Worm (Caenorhabditis elegans): ENCODE measurements around the gene R11A8.1.

Gene R11A8.1

DNA sequence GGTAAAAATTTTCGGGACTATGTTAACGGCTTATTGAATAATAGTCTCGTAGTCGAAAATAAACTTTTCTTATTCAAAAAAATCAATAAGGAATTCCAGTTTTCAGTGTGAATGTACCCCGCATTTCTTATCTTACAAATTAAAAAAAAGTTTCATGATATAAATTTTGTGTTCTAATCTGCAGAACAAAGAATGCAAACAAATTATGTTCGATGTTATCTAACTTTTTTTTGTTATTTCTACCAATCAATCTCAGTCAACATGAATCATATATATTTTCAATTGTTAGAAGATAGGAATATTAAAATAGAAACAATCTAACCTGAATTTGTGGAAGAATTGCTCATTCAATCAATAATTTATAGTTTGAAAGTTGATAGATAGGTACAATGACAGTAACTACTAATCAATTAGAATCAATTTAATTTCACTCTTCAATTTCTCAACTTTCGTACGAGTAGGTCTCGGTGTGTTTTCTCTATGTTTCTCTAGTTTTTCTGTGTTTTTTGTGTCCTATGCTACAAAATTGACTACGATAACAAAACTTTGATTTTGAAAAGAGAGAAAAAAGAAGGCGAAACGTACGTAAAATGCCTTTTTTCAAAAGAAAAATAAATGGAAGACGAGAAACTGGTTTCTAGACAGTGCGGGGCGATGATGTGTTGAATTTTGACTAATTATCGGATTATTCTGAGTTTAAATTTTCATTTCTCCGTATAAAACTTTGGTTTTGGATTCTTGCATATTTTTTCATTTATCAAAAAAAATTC lies 6.9 kb downstream of the R11A8.1 start, which contains the start of the genes unc-43 and Y43C5B.3:
Gene unc-43 (minus strand): TSS at position 347 of the 770 bp plus-strand sequence.
Gene Y43C5B.3 (plus strand): TSS at position 720 of the 770 bp plus-strand sequence.
- no peak for TF ChIP-seq med-1 (GFP tag; optimal IDR thresholded peaks at IDR 0.05; ENCODE audit: insufficient read depth)
- no peak for TF ChIP-seq ztf-23 (GFP tag; IDR thresholded peaks at IDR 0.05)
- no peak for TF ChIP-seq cog-1 (tag; optimal IDR thresholded peaks at IDR 0.05)
- TF ChIP-seq T22C8.4 (GFP tag; IDR thresholded peaks at IDR 0.05) = no peak

DNA sequence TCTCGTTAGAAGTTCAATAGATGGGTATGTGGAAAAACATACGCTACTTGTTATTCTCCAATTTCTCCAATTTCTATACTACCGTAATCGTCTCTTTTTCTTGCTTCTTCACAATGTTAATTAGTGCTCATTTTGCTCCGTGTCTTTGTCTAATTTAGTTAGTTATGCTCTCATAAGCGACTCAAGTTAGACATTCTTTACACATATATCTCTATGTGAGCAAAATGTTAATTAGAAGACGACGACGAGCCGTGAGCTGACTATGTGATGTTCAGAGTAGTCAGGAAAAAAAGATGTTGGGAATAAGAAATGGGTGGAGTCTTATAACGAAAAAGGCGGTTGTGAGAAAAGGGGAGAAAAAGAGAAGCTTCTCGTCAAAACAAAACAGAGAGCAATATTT lies 9.4 kb downstream of the R11A8.1 start:
- no peak for TF ChIP-seq flt-1 (GFP tag; IDR thresholded peaks at IDR 0.05)
- TF ChIP-seq T22C8.4 (GFP tag; IDR thresholded peaks at IDR 0.05) = no peak
- no peak for TF ChIP-seq med-1 (GFP tag; optimal IDR thresholded peaks at IDR 0.05; ENCODE audit: insufficient read depth)
- TF ChIP-seq ztf-29 (GFP tag; IDR thresholded peaks at IDR 0.05) = no peak
- TF ChIP-seq ztf-23 (GFP tag; IDR thresholded peaks at IDR 0.05) = no peak
- no peak for TF ChIP-seq ref-1 (GFP tag; conservative IDR thresholded peaks at IDR 0.05)
- no peak for TF ChIP-seq klf-2 (GFP tag; conservative IDR thresholded peaks at IDR 0.05)
- no peak for TF ChIP-seq cog-1 (tag; optimal IDR thresholded peaks at IDR 0.05)
- TF ChIP-seq tab-1 (GFP tag; IDR thresholded peaks at IDR 0.05) = no peak

DNA sequence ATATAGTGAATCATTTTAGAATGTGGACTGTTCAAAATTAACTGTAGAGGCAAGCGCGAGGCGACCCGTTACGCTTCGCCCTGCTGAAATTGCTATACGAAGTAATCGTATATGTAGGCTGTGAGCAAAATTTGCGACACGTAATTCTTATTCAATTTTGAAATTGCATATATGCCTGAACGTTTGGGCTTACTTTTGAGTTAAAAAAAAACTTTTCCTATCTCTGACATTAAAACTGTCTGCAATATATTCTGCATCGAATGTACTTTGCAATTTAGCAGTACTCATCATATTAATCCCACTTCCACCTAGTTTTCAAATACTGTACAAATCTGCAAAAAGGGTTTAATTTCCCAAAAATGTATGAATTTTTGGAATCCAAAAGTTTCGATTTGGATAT lies 10.0 kb downstream of the R11A8.1 start:
- no peak for TF ChIP-seq flt-1 (GFP tag; IDR thresholded peaks at IDR 0.05)
- no peak for TF ChIP-seq med-1 (GFP tag; optimal IDR thresholded peaks at IDR 0.05; ENCODE audit: insufficient read depth)
- no peak for TF ChIP-seq ztf-23 (GFP tag; IDR thresholded peaks at IDR 0.05)
- no peak for TF ChIP-seq T22C8.4 (GFP tag; IDR thresholded peaks at IDR 0.05)
- no peak for TF ChIP-seq cog-1 (tag; optimal IDR thresholded peaks at IDR 0.05)

DNA sequence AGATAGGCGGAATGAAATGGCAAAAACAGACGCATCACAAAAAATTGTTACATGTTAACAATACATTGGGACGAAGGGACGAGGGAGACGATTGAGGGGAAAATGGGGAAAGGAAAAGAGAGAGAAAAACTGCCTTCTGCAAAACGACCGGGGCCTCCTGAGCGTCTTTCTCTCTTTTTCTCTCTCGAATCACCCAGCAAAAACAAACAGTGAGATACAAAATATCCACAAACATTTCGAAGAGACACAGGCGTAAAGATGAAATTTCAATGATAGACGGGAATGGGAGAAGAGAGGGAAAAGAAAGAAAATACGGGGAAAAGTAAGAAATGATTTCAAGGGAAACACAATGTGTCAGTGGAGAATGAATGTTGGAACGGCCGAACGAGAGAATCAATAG lies 11.0 kb downstream of the R11A8.1 start:
- TF ChIP-seq tab-1 (GFP tag; IDR thresholded peaks at IDR 0.05) = no peak

DNA sequence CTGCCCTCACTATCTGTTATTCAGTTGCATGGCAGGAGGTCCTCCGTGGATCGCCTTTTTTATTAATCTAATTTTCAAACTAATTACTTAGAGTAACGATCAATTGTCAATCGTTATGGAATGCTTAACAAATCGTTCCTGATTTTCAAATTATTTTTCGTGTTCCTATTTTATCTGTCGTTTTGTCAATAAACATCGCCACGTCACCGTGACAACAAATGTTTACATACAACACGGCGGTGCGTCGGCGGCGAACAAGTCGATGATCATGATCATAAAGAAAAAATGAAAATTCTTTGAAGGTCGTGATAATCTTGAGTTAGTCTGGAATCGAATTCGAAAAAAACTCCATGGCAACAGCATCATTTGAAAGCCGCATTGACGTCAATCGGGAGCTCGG lies 11.5 kb downstream of the R11A8.1 start:
- TF ChIP-seq cog-1 (tag; optimal IDR thresholded peaks at IDR 0.05) = no peak

DNA sequence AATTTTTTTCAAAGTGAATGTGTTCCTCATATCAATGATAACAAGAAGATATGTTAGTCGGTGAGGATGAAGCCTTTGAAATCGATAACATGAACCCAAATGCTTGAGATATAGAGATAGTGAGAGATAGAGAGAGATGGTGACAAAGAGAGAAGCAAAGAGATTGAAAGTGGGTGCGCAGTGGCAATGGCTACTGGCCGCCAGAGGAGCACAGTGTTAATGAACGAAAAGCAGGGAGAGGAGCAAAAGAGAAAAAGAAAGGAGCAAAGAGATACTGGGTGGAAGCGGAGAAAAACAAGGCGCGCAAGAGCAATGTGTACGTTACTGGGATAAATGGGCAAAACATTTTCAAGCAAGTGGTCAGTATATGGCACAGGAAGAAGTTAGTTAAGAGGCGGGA lies 12.4 kb downstream of the R11A8.1 start:
- no peak for TF ChIP-seq ztf-29 (GFP tag; IDR thresholded peaks at IDR 0.05)
- no peak for TF ChIP-seq tab-1 (GFP tag; IDR thresholded peaks at IDR 0.05)
- no peak for TF ChIP-seq klf-2 (GFP tag; conservative IDR thresholded peaks at IDR 0.05)
- peak; percentile 5 for TF ChIP-seq cog-1 (tag; optimal IDR thresholded peaks at IDR 0.05)
- TF ChIP-seq ref-1 (GFP tag; conservative IDR thresholded peaks at IDR 0.05) = no peak

DNA sequence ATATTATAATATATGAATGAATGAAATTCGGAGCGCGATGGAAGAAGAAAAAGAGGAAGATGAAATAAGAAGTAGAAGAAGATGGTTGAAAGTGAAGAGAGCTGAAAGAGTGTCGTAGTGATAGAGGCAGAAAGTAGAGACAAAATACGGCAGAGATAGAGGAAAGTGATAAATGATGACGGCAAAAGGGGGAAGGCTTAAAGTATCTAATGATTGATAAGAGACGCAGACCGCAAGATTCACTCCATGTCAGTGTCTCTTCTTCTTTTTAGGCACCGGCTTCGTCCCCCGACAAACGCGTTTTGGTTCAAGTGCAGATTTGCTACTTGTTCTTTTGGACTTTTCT lies 14.6 kb downstream of the R11A8.1 start:
- TF ChIP-seq ztf-29 (GFP tag; IDR thresholded peaks at IDR 0.05) = no peak
- no peak for TF ChIP-seq med-1 (GFP tag; optimal IDR thresholded peaks at IDR 0.05; ENCODE audit: insufficient read depth)
- TF ChIP-seq flt-1 (GFP tag; IDR thresholded peaks at IDR 0.05) = no peak
- no peak for TF ChIP-seq ztf-23 (GFP tag; IDR thresholded peaks at IDR 0.05)
- no peak for TF ChIP-seq cog-1 (tag; optimal IDR thresholded peaks at IDR 0.05)
- TF ChIP-seq ref-1 (GFP tag; conservative IDR thresholded peaks at IDR 0.05) = no peak
- TF ChIP-seq tab-1 (GFP tag; IDR thresholded peaks at IDR 0.05) = no peak
- no peak for TF ChIP-seq T22C8.4 (GFP tag; IDR thresholded peaks at IDR 0.05)
- TF ChIP-seq klf-2 (GFP tag; conservative IDR thresholded peaks at IDR 0.05) = no peak

DNA sequence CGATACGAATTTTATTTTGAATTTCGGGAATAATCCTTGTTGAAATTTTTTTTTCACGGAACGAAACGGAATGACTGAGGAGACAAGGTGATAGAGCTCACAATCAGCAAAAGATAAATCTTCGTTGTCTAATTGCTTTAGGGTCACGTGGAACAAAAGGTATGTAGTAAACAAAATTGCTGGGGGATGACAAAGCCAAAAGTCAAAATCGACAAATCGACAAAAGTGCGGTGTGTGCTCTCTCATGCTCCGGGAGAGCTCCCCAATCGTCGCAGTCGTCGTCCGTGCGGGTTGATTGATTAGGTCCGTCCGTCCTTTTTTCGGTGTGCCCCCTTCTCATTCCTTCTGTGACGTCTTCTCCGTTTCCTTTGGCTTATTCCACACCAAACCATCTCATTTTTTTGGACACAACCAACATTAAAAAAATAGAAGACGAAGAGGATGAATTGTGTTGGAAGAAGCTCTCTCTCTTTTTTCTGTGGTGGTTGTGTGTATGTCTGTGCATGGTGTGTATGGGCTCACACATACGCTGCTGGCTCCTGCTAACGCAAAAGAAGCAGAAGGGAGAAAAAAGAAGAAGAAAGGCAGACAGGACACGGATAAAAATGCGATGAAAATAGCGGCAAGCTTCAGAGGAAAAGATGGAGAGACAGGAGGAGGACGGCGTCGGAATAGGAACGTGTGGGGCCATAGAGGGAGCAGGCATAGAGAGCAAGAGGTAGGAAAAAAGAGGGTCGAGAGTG lies 15.2 kb downstream of the R11A8.1 start:
- no peak for TF ChIP-seq ztf-29 (GFP tag; IDR thresholded peaks at IDR 0.05)
- TF ChIP-seq ztf-23 (GFP tag; IDR thresholded peaks at IDR 0.05) = no peak; the same call in 1 of the 2 replicates
- no peak for TF ChIP-seq klf-2 (GFP tag; conservative IDR thresholded peaks at IDR 0.05)
- no peak for TF ChIP-seq tab-1 (GFP tag; IDR thresholded peaks at IDR 0.05)
- no peak for TF ChIP-seq ref-1 (GFP tag; conservative IDR thresholded peaks at IDR 0.05)
- no peak for TF ChIP-seq cog-1 (tag; optimal IDR thresholded peaks at IDR 0.05)
- no peak for TF ChIP-seq T22C8.4 (GFP tag; IDR thresholded peaks at IDR 0.05)
- no peak for TF ChIP-seq med-1 (GFP tag; optimal IDR thresholded peaks at IDR 0.05; ENCODE audit: insufficient read depth)
- no peak for TF ChIP-seq flt-1 (GFP tag; IDR thresholded peaks at IDR 0.05)

DNA sequence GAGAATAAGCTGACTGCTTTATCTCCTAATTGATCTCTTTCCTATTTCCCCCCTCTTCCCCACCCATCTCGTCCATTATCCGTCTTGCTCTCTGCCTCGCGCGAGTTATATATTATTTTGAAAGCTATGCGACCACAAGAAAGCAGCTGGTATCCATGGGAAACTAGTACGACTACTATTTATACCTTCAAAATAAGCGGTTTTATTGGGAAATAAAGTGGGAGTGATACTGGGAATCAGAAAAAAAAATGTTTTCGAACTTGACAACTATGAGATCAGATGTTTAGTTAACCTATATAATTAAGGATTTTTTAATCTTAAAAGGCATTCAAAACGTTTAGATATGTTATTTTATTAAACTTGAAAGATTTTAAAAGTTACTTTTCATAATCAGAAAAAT lies 17.3 kb downstream of the R11A8.1 start:
- TF ChIP-seq flt-1 (GFP tag; IDR thresholded peaks at IDR 0.05) (no peak), ztf-29 (GFP tag; IDR thresholded peaks at IDR 0.05) (no peak), cog-1 (tag; optimal IDR thresholded peaks at IDR 0.05) (no peak), klf-2 (GFP tag; conservative IDR thresholded peaks at IDR 0.05) (no peak), ref-1 (GFP tag; conservative IDR thresholded peaks at IDR 0.05) (no peak), ztf-23 (GFP tag; IDR thresholded peaks at IDR 0.05) (no peak), med-1 (GFP tag; optimal IDR thresholded peaks at IDR 0.05; ENCODE audit: insufficient read depth) (no peak), tab-1 (GFP tag; IDR thresholded peaks at IDR 0.05) (no peak), T22C8.4 (GFP tag; IDR thresholded peaks at IDR 0.05) (no peak)

DNA sequence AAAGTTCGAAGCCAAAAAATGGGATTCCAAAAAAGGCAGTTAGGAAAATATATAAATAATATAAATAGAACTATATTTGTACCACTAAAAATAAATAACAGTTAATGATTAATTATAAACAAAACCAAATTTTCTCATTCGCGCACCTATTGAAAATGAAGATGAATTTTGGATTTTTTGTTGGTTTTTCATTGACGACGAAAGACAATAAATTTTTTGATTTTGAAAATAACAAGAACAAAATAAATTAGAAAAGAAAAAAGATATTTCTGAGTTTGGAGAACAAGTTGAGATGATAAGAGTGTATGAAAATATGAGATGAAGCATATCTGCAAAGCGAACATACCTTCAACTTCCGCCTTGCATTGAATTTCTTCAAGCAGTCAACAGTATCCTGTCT lies 19.7 kb downstream of the R11A8.1 start:
- TF ChIP-seq cog-1 (tag; optimal IDR thresholded peaks at IDR 0.05) (no peak), T22C8.4 (GFP tag; IDR thresholded peaks at IDR 0.05) (no peak), ztf-29 (GFP tag; IDR thresholded peaks at IDR 0.05) (no peak), tab-1 (GFP tag; IDR thresholded peaks at IDR 0.05) (no peak), klf-2 (GFP tag; conservative IDR thresholded peaks at IDR 0.05) (no peak)
